Fruit fly (Drosophila melanogaster): ENCODE measurements around the gene CG7201.

The CG7201 gene

DNA sequence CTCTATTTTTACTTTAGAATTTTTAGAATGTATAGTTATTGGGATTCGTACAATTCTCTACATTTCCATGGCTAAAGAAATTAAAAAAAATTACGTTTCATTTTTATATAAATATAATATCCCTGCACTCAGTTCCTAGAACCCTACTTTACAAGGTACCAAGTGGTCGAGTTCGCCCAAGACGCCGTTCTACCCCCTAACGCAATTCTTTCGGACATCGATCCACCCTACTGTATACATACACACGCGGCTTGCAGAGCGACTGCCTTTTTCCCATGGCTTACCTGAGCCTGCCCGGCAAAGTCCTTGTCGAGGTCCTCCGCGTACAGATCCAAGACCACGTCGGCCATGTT is 19.6 kb upstream of the CG7201 start (continued):
- no peak for TF ChIP-seq CG2678 (tag; optimal IDR thresholded peaks at IDR 0.05)
- no peak for TF ChIP-seq Dip2 (GFP tag; IDR thresholded peaks at IDR 0.05)
- no peak for TF ChIP-seq sima (GFP tag; optimal IDR thresholded peaks at IDR 0.05)
- TF ChIP-seq ac (GFP tag; optimal IDR thresholded peaks at IDR 0.05) = no peak
- TF ChIP-seq dati (GFP tag; IDR thresholded peaks at IDR 0.05) = no peak
- TF ChIP-seq C15 (GFP tag; IDR thresholded peaks at IDR 0.05) = no peak
- TF ChIP-seq Trl (optimal IDR thresholded peaks at IDR 0.05) = no peak
- TF ChIP-seq Trl (GFP tag; optimal IDR thresholded peaks at IDR 0.05) = no peak
- no peak for TF ChIP-seq HLHmδ (GFP tag; optimal IDR thresholded peaks at IDR 0.05)
- no peak for TF ChIP-seq CG17359 (tag; optimal IDR thresholded peaks at IDR 0.05)
- no peak for TF ChIP-seq ind (GFP tag; optimal IDR thresholded peaks at IDR 0.05)
- no peak for TF ChIP-seq CG2129 (GFP tag; IDR thresholded peaks at IDR 0.05; ENCODE audit: partially characterized antibody)
- no peak for TF ChIP-seq CG17802 (tag; optimal IDR thresholded peaks at IDR 0.05)
- TF ChIP-seq CG8290 (GFP tag; optimal IDR thresholded peaks at IDR 0.05) = no peak
- TF ChIP-seq CG8290 (tag; optimal IDR thresholded peaks at IDR 0.05) = no peak
- TF ChIP-seq CG18764 (GFP tag; optimal IDR thresholded peaks at IDR 0.05) = no peak
- no peak for TF ChIP-seq Ptx1 (GFP tag; IDR thresholded peaks at IDR 0.05)
- no peak for TF ChIP-seq CG15011 (GFP tag; optimal IDR thresholded peaks at IDR 0.05)
- no peak for TF ChIP-seq wek (GFP tag; optimal IDR thresholded peaks at IDR 0.05)
- TF ChIP-seq Bgb (GFP tag; IDR thresholded peaks at IDR 0.05; ENCODE audit: partially characterized antibody) = no peak
- no peak for TF ChIP-seq CG2712 (tag; optimal IDR thresholded peaks at IDR 0.05)
- no peak for TF ChIP-seq Lhr (GFP tag; optimal IDR thresholded peaks at IDR 0.05)
- TF ChIP-seq crp (GFP tag; optimal IDR thresholded peaks at IDR 0.05) = no peak
- TF ChIP-seq ap (GFP tag; IDR thresholded peaks at IDR 0.05) = no peak
- no peak for TF ChIP-seq CG18011 (GFP tag; optimal IDR thresholded peaks at IDR 0.05)
- TF ChIP-seq CG14860 (GFP tag; IDR thresholded peaks at IDR 0.05; ENCODE audit: partially characterized antibody) = no peak
- peak; percentile 46 for TF ChIP-seq Fer1 (GFP tag; optimal IDR thresholded peaks at IDR 0.05)
- no peak for TF ChIP-seq dmrt99B (tag; optimal IDR thresholded peaks at IDR 0.05)
- TF ChIP-seq CG12219 (GFP tag; optimal IDR thresholded peaks at IDR 0.05) = no peak
- TF ChIP-seq CG32532 (GFP tag; IDR thresholded peaks at IDR 0.05) = peak; percentile 53
- no peak for TF ChIP-seq Hsf (GFP tag; optimal IDR thresholded peaks at IDR 0.05)
- TF ChIP-seq Meics (GFP tag; optimal IDR thresholded peaks at IDR 0.05) = peak; percentile 51
- no peak for TF ChIP-seq hbn (GFP tag; IDR thresholded peaks at IDR 0.05; ENCODE audit: partially characterized antibody)
- peak; percentile 30; the same call in 1 of the 2 replicates for TF ChIP-seq Xrp1 (GFP tag; IDR thresholded peaks at IDR 0.05)
- TF ChIP-seq CG13775 (GFP tag; optimal IDR thresholded peaks at IDR 0.05) = peak; percentile 11
- no peak for TF ChIP-seq CG4617 (GFP tag; optimal IDR thresholded peaks at IDR 0.05; ENCODE audit: borderline replicate concordance)
- TF ChIP-seq CG10321 (GFP tag; IDR thresholded peaks at IDR 0.05) = no peak
- no peak for TF ChIP-seq NfI (GFP tag; optimal IDR thresholded peaks at IDR 0.05)
- TF ChIP-seq CG17612 (GFP tag; IDR thresholded peaks at IDR 0.05) = no peak
- TF ChIP-seq vvl (GFP tag; IDR thresholded peaks at IDR 0.05) = peak; percentile 11
- TF ChIP-seq Fer3 (tag; optimal IDR thresholded peaks at IDR 0.05) = peak; percentile 21
- TF ChIP-seq Tbp (GFP tag; optimal IDR thresholded peaks at IDR 0.05) = no peak
- peak; percentile 47 for TF ChIP-seq Xbp1 (GFP tag; optimal IDR thresholded peaks at IDR 0.05)
- no peak for TF ChIP-seq inv (GFP tag; IDR thresholded peaks at IDR 0.05; ENCODE audit: partially characterized antibody)
- TF ChIP-seq gem (tag; optimal IDR thresholded peaks at IDR 0.05) = no peak
- TF ChIP-seq CG42726 (GFP tag; IDR thresholded peaks at IDR 0.05; ENCODE audit: partially characterized antibody) = no peak
- no peak for TF ChIP-seq CG10565 (GFP tag; optimal IDR thresholded peaks at IDR 0.05)
- peak in 1 of 2 experiments; percentile 16 for TF ChIP-seq bsh (GFP tag; optimal IDR thresholded peaks at IDR 0.05)
- no peak for TF ChIP-seq vnd (GFP tag; IDR thresholded peaks at IDR 0.05; ENCODE audit: partially characterized antibody)
- TF ChIP-seq CG12155 (GFP tag; optimal IDR thresholded peaks at IDR 0.05) = peak; percentile 2
- TF ChIP-seq CG1529 (GFP tag; optimal IDR thresholded peaks at IDR 0.05) = no peak
- TF ChIP-seq ken (GFP tag; IDR thresholded peaks at IDR 0.05) = no peak

Data from whole organism, embryonic.